Fruit fly (Drosophila melanogaster): Measurements from ENCODE around the gene CG42324.
A peak's percentile ranks its signal among the peaks of the same experiment; 100 is the strongest.

The CG42324 gene

dm6 chr3L:3544221-3544620 is 72.0 kb downstream of the CG42324 start:
- no peak for TF ChIP-seq CG10348 (GFP tag; IDR thresholded peaks at IDR 0.05)
- TF ChIP-seq CG15710 (tag; optimal IDR thresholded peaks at IDR 0.05): no peak
- TF ChIP-seq CG12605 (GFP tag; IDR thresholded peaks at IDR 0.05): no peak
- no peak for TF ChIP-seq Pif1B (GFP tag; optimal IDR thresholded peaks at IDR 0.05)
- no peak for TF ChIP-seq gl (tag; optimal IDR thresholded peaks at IDR 0.05)
- no peak for TF ChIP-seq rn (GFP tag; IDR thresholded peaks at IDR 0.05)
- no peak for TF ChIP-seq CG32121 (GFP tag; IDR thresholded peaks at IDR 0.05)
- no peak for TF ChIP-seq CG8301 (tag; optimal IDR thresholded peaks at IDR 0.05)
- TF ChIP-seq CG14655 (GFP tag; optimal IDR thresholded peaks at IDR 0.05): no peak
- no peak for TF ChIP-seq D1 (tag; optimal IDR thresholded peaks at IDR 0.05)
- no peak for TF ChIP-seq Snoo (tag; optimal IDR thresholded peaks at IDR 0.05)
- TF ChIP-seq Pif1A (GFP tag; optimal IDR thresholded peaks at IDR 0.05): no peak
- no peak for TF ChIP-seq CG34367 (tag; optimal IDR thresholded peaks at IDR 0.05)
- no peak for TF ChIP-seq CG4496 (GFP tag; IDR thresholded peaks at IDR 0.05)
- no peak for TF ChIP-seq CG8159 (tag; optimal IDR thresholded peaks at IDR 0.05)

DNA sequence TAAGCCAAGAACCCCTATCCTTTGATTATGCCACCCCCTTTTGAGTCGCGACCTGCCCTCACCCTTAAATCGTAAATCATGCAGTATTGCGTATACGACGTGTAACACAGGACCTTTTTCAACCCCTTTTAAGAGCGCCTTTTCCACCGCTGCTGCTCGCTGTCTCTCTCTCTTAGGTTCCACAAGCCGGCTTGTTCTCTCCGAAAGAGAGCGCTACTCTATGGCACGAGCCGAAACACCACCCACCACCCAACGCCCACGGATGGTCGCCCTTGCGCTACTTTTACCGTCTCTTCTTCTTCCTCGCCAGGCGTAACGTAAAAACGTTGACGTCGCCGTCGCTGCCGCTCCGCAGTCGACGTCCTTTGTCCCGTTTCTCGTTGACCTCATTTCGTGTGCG is 72.7 kb downstream of the CG42324 start:
- TF ChIP-seq CG17806 (tag; optimal IDR thresholded peaks at IDR 0.05) (no peak), CG10348 (GFP tag; IDR thresholded peaks at IDR 0.05) (no peak), CG14655 (GFP tag; optimal IDR thresholded peaks at IDR 0.05) (no peak), rn (GFP tag; IDR thresholded peaks at IDR 0.05) (no peak), CG8301 (tag; optimal IDR thresholded peaks at IDR 0.05) (no peak), Pif1A (GFP tag; optimal IDR thresholded peaks at IDR 0.05) (no peak), CG34367 (tag; optimal IDR thresholded peaks at IDR 0.05) (no peak), Snoo (tag; optimal IDR thresholded peaks at IDR 0.05) (no peak), CG9948 (tag; optimal IDR thresholded peaks at IDR 0.05) (no peak), CG8159 (tag; optimal IDR thresholded peaks at IDR 0.05) (no peak), gl (tag; optimal IDR thresholded peaks at IDR 0.05) (no peak), D1 (tag; optimal IDR thresholded peaks at IDR 0.05) (no peak), EcR (GFP tag; optimal IDR thresholded peaks at IDR 0.05) (no peak), CG32121 (GFP tag; IDR thresholded peaks at IDR 0.05) (no peak), CG12605 (GFP tag; IDR thresholded peaks at IDR 0.05) (0 out of 2 replicates have a peak, but pooled peaks have one; percentile 28), fd96Ca (GFP tag; IDR thresholded peaks at IDR 0.05) (no peak), Ets98B (GFP tag; IDR thresholded peaks at IDR 0.05) (no peak), Pif1B (GFP tag; optimal IDR thresholded peaks at IDR 0.05) (no peak), CG15710 (tag; optimal IDR thresholded peaks at IDR 0.05) (no peak), CG4496 (GFP tag; IDR thresholded peaks at IDR 0.05) (0 out of 3 replicates have a peak, but pooled peaks have one; percentile 28), CG13204 (GFP tag; optimal IDR thresholded peaks at IDR 0.05) (peak; percentile 11)

- no peak for TF ChIP-seq CG32121 (GFP tag; IDR thresholded peaks at IDR 0.05)
- no peak for TF ChIP-seq CG8301 (tag; optimal IDR thresholded peaks at IDR 0.05)
- no peak for TF ChIP-seq CG8159 (tag; optimal IDR thresholded peaks at IDR 0.05)
- TF ChIP-seq rn (GFP tag; IDR thresholded peaks at IDR 0.05): no peak
- TF ChIP-seq fd96Ca (GFP tag; IDR thresholded peaks at IDR 0.05): no peak
- TF ChIP-seq CG13204 (GFP tag; optimal IDR thresholded peaks at IDR 0.05): no peak
- TF ChIP-seq CG12605 (GFP tag; IDR thresholded peaks at IDR 0.05): no peak
- no peak for TF ChIP-seq CG15710 (tag; optimal IDR thresholded peaks at IDR 0.05)
- TF ChIP-seq Snoo (tag; optimal IDR thresholded peaks at IDR 0.05): no peak
- TF ChIP-seq CG4496 (GFP tag; IDR thresholded peaks at IDR 0.05): no peak
- TF ChIP-seq CG14655 (GFP tag; optimal IDR thresholded peaks at IDR 0.05): no peak
- TF ChIP-seq CG34367 (tag; optimal IDR thresholded peaks at IDR 0.05): no peak
- no peak for TF ChIP-seq CG10348 (GFP tag; IDR thresholded peaks at IDR 0.05)
- no peak for TF ChIP-seq D1 (tag; optimal IDR thresholded peaks at IDR 0.05)
These were observed 74.9 kb downstream of the CG42324 start for dm6 chr3L:3547113-3547512.

- TF ChIP-seq D1 (tag; optimal IDR thresholded peaks at IDR 0.05) (no peak), CG12605 (GFP tag; IDR thresholded peaks at IDR 0.05) (no peak), rn (GFP tag; IDR thresholded peaks at IDR 0.05) (peak; percentile 26; the same call in 1 of the 2 replicates), CG32121 (GFP tag; IDR thresholded peaks at IDR 0.05) (peak; percentile 86), Pif1A (GFP tag; optimal IDR thresholded peaks at IDR 0.05) (no peak), fd96Ca (GFP tag; IDR thresholded peaks at IDR 0.05) (peak; percentile 57; the same call in 1 of the 3 replicates), CG14655 (GFP tag; optimal IDR thresholded peaks at IDR 0.05) (peak; percentile 19), CG8301 (tag; optimal IDR thresholded peaks at IDR 0.05) (peak; percentile 22), CG15710 (tag; optimal IDR thresholded peaks at IDR 0.05) (no peak), CG17806 (tag; optimal IDR thresholded peaks at IDR 0.05) (no peak), CG13204 (GFP tag; optimal IDR thresholded peaks at IDR 0.05) (no peak), Ets98B (GFP tag; IDR thresholded peaks at IDR 0.05) (peak; percentile 74), CG4496 (GFP tag; IDR thresholded peaks at IDR 0.05) (peak; percentile 55; the same call in 2 of the 3 replicates), gl (tag; optimal IDR thresholded peaks at IDR 0.05) (no peak)
These were observed 77.2 kb downstream of the CG42324 start for dm6 chr3L:3549468-3549867.

- TF ChIP-seq D1 (tag; optimal IDR thresholded peaks at IDR 0.05) (no peak), CG9948 (tag; optimal IDR thresholded peaks at IDR 0.05) (peak; percentile 19), fd96Ca (GFP tag; IDR thresholded peaks at IDR 0.05) (peak; percentile 39; the same call in 1 of the 3 replicates), Ets98B (GFP tag; IDR thresholded peaks at IDR 0.05) (peak; percentile 41; the same call in 1 of the 2 replicates), EcR (GFP tag; optimal IDR thresholded peaks at IDR 0.05) (no peak), CG12605 (GFP tag; IDR thresholded peaks at IDR 0.05) (peak; percentile 24; the same call in 1 of the 2 replicates), CG14655 (GFP tag; optimal IDR thresholded peaks at IDR 0.05) (peak; percentile 34), CG8159 (tag; optimal IDR thresholded peaks at IDR 0.05) (peak; percentile 25), CG15710 (tag; optimal IDR thresholded peaks at IDR 0.05) (no peak), CG17806 (tag; optimal IDR thresholded peaks at IDR 0.05) (peak; percentile 12), rn (GFP tag; IDR thresholded peaks at IDR 0.05) (no peak), CG13204 (GFP tag; optimal IDR thresholded peaks at IDR 0.05) (no peak), CG34367 (tag; optimal IDR thresholded peaks at IDR 0.05) (no peak), CG10348 (GFP tag; IDR thresholded peaks at IDR 0.05) (no peak), CG8301 (tag; optimal IDR thresholded peaks at IDR 0.05) (peak; percentile 23), Pif1B (GFP tag; optimal IDR thresholded peaks at IDR 0.05) (no peak), Pif1A (GFP tag; optimal IDR thresholded peaks at IDR 0.05) (no peak), Snoo (tag; optimal IDR thresholded peaks at IDR 0.05) (no peak), CG4496 (GFP tag; IDR thresholded peaks at IDR 0.05) (peak; percentile 48; the same call in 1 of the 3 replicates), CG32121 (GFP tag; IDR thresholded peaks at IDR 0.05) (no peak), gl (tag; optimal IDR thresholded peaks at IDR 0.05) (no peak)
These were observed 78.8 kb downstream of the CG42324 start for dm6 chr3L:3551008-3551407.

All from whole organism, pupa.